Worm (Caenorhabditis elegans): ENCODE data around the gene ess-2.

Gene ess-2

DNA sequence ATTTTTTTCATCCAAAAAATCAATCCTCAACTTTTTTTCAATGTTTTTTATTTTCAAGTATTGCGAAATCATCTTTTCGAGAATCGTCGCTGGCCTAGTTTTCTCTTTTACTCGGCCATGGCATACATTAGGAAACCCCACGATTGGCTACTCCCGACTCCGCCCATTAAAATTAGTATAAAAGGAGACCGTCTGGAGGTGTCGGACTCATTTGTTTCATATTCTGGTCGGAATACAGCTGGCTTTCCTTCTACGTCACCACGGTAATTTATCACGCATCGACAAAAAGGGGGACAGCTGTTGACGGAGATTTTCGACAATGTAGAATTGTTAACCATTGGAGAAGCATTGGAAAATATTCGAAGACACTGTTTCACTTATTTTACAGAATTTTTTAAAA is 38.9 kb upstream of the ess-2 start (continued):
- TF ChIP-seq blmp-1 (tag; optimal IDR thresholded peaks at IDR 0.05) = peak; percentile 64
- peak; percentile 28 to 71 (median 41) for TF ChIP-seq dpl-1 (GFP tag; optimal IDR thresholded peaks at IDR 0.05)
- no peak for TF ChIP-seq nhr-84 (tag; optimal IDR thresholded peaks at IDR 0.05)
- peak; percentile 40 for TF ChIP-seq aly-2 (tag; optimal IDR thresholded peaks at IDR 0.05)
- TF ChIP-seq fkh-10 (GFP tag; optimal IDR thresholded peaks at IDR 0.05) = no peak
- TF ChIP-seq mab-9 (GFP tag; IDR thresholded peaks at IDR 0.05) = no peak
- no peak for TF ChIP-seq unc-30 (tag; optimal IDR thresholded peaks at IDR 0.05)
- peak; percentile 21 to 68 for TF ChIP-seq lin-35 (GFP tag; optimal IDR thresholded peaks at IDR 0.05)
- peak; percentile 74 for TF ChIP-seq nhr-90 (tag; optimal IDR thresholded peaks at IDR 0.05; ENCODE audit: poor library complexity)
- peak; percentile 88 for TF ChIP-seq irx-1 (tag; optimal IDR thresholded peaks at IDR 0.05)
- TF ChIP-seq vab-15 (tag; optimal IDR thresholded peaks at IDR 0.05) = no peak
- peak in 1 of 2 experiments; percentile 90 for TF ChIP-seq ztf-11 (tag; optimal IDR thresholded peaks at IDR 0.05)
- TF ChIP-seq ceh-8 (GFP tag; optimal IDR thresholded peaks at IDR 0.05) = peak; percentile 67
- TF ChIP-seq hlh-4 (tag; optimal IDR thresholded peaks at IDR 0.05) = no peak
- peak; percentile 83 for TF ChIP-seq fkh-4 (tag; optimal IDR thresholded peaks at IDR 0.05; ENCODE audit: borderline replicate concordance)
- no peak for TF ChIP-seq elt-3 (tag; optimal IDR thresholded peaks at IDR 0.05)
- no peak for TF ChIP-seq unc-98 (GFP tag; IDR thresholded peaks at IDR 0.05)
- TF ChIP-seq elt-2 (tag; optimal IDR thresholded peaks at IDR 0.05) = peak; percentile 12
- no peak for TF ChIP-seq ceh-63 (GFP tag; optimal IDR thresholded peaks at IDR 0.05)
- no peak for TF ChIP-seq mef-2 (tag; optimal IDR thresholded peaks at IDR 0.05)
- no peak for TF ChIP-seq nhr-28 (tag; optimal IDR thresholded peaks at IDR 0.05)
- TF ChIP-seq nhr-12 (tag; optimal IDR thresholded peaks at IDR 0.05) = no peak
- TF ChIP-seq lir-3 (tag; optimal IDR thresholded peaks at IDR 0.05; ENCODE audit: poor library complexity) = peak; percentile 88
- TF ChIP-seq egl-13 (tag; optimal IDR thresholded peaks at IDR 0.05) = peak; percentile 82
- TF ChIP-seq zip-4 (GFP tag; optimal IDR thresholded peaks at IDR 0.05) = peak; percentile 100
- TF ChIP-seq zag-1 (tag; optimal IDR thresholded peaks at IDR 0.05) = no peak
- peak; percentile 33 for TF ChIP-seq lin-15B (tag; optimal IDR thresholded peaks at IDR 0.05)
- TF ChIP-seq ceh-90 (tag; optimal IDR thresholded peaks at IDR 0.05) = peak; percentile 89
- peak; percentile 87 for TF ChIP-seq lsy-2 (tag; optimal IDR thresholded peaks at IDR 0.05)
- peak; percentile 39 for TF ChIP-seq snpc-4 (tag; optimal IDR thresholded peaks at IDR 0.05)

DNA sequence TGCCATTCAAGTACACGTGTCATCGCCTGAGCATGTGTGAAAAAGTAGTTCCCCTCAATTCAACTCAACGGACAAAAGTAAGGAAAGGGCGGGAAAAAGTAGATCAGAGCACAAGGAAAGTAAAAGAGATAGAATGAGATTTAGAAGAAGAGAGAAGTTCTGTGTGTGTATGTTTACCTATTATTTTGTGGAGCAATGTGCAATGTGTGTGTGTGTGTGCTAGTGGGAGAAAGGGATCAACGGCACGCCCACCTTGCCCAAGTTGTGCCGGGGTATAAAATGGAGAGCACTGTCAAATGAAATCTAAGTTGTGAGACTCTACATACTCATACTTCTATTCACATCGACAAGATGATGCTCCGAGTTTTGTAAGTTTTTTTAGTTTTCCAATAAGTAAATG is 34.6 kb upstream of the ess-2 start, which contains the start of gene idpp-15:
Gene idpp-15, plus strand, starts transcription at position 301 of the 400 bp plus-strand sequence.
- no peak for TF ChIP-seq lin-15B (tag; optimal IDR thresholded peaks at IDR 0.05)
- TF ChIP-seq unc-130 (tag; optimal IDR thresholded peaks at IDR 0.05) = no peak
- no peak for TF ChIP-seq pag-3 (tag; optimal IDR thresholded peaks at IDR 0.05; ENCODE audit: borderline replicate concordance, insufficient read depth)
- TF ChIP-seq fkh-4 (tag; optimal IDR thresholded peaks at IDR 0.05; ENCODE audit: borderline replicate concordance) = no peak
- no peak for TF ChIP-seq ztf-4 (tag; optimal IDR thresholded peaks at IDR 0.05)
- no peak for TF ChIP-seq sup-37 (GFP tag; optimal IDR thresholded peaks at IDR 0.05)
- TF ChIP-seq ceh-8 (GFP tag; optimal IDR thresholded peaks at IDR 0.05) = no peak
- TF ChIP-seq hlh-4 (tag; optimal IDR thresholded peaks at IDR 0.05) = no peak
- TF ChIP-seq blmp-1 (tag; optimal IDR thresholded peaks at IDR 0.05) = no peak
- TF ChIP-seq ama-1 (optimal IDR thresholded peaks at IDR 0.05) = no peak
- no peak for TF ChIP-seq lin-35 (GFP tag; optimal IDR thresholded peaks at IDR 0.05)
- no peak for TF ChIP-seq ceh-82 (tag; optimal IDR thresholded peaks at IDR 0.05)
- no peak for TF ChIP-seq zag-1 (tag; optimal IDR thresholded peaks at IDR 0.05)

DNA sequence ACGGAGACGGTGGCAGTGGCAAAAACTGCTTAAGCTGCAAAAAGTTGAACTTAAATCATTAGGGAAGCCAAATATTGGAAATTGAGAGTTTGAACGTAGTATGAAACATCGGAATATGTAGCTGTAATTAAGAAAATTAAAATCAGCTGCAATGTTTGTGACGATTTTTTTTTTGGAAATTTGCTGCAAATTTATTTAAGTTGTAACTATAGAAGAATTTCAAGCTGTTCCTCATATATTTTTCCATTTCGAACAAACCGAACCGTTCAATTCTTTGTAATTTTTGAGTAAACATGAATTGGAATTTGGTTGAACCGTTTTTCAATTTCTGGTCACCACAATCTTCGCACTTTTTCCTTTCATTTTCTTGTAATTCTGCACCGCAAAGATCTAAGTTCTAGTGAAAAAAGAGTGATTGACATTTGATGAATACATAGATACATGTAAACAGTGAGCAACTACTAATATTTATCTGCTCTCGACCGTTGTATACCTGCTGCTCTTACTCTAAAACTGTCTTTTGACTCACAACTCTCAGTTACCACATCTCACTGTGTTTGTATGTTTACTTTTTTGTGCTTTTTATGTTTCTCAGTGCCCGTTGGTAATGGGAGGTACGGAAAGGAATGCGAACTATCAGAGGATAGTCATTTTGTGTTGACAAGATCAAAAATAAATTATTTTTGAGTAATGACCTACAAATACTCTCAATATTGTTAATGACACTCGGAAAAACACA is 31.7 kb upstream of the ess-2 start:
- TF ChIP-seq xbp-1 (tag; optimal IDR thresholded peaks at IDR 0.05) (no peak), nhr-71 (tag; optimal IDR thresholded peaks at IDR 0.05) (no peak), nhr-237 (tag; optimal IDR thresholded peaks at IDR 0.05) (no peak)
